Worm (Caenorhabditis elegans) whole organism, midembryonic: ENCODE data around the gene D1086.8.

Experiments
- T22C8.4 ChIP-seq: fragments of 200-800 bp; sonication (Bioruptor generic); IDR thresholded peaks from 2 replicates; pipeline ENCODE4 v1.3.6; 2022; ENCODE audit warnings: missing genetic modification characterization, missing compliant biosample characterization
- cog-1 ChIP-seq: sonication (generic microtip); optimal IDR thresholded peaks from 2 replicates; lab custom pipeline; 2016; ENCODE audit warnings: missing genetic modification characterization, missing compliant biosample characterization
- flt-1 ChIP-seq: fragments of 200-800 bp; sonication (Bioruptor generic); IDR thresholded peaks from 2 replicates; pipeline ENCODE4 v1.3.6; 2022; ENCODE audit warnings: missing genetic modification characterization, missing compliant biosample characterization
- klf-2 ChIP-seq: fragments of 200-800 bp; sonication (Bioruptor generic); conservative IDR thresholded peaks from 2 replicates; pipeline ENCODE4 v1.3.6; 2022; ENCODE audit warnings: missing genetic modification reagents, missing genetic modification characterization, missing compliant biosample characterization
- med-1 ChIP-seq: sonication (generic microtip); optimal IDR thresholded peaks from 2 replicates; lab custom pipeline; 2017; ENCODE audit warnings: missing genetic modification characterization, mild to moderate bottlenecking, missing compliant biosample characterization, antibody characterized with exemption, missing genetic modification reagents; ENCODE audit not compliant: insufficient read depth
- ref-1 ChIP-seq: fragments of 200-800 bp; sonication (Bioruptor generic); conservative IDR thresholded peaks from 2 replicates; pipeline ENCODE4 v1.3.6; 2022; ENCODE audit warnings: missing genetic modification reagents, missing genetic modification characterization, missing compliant biosample characterization
- tab-1 ChIP-seq: fragments of 200-800 bp; sonication (Bioruptor generic); IDR thresholded peaks from 2 replicates; pipeline ENCODE4 v1.3.6; 2022; ENCODE audit warnings: missing genetic modification characterization, missing compliant biosample characterization
- ztf-23 ChIP-seq: fragments of 200-800 bp; sonication (Bioruptor generic); IDR thresholded peaks from 2 replicates; pipeline ENCODE4 v1.3.6; 2022; ENCODE audit warnings: missing genetic modification reagents, missing genetic modification characterization, missing compliant biosample characterization
- ztf-29 ChIP-seq: fragments of 200-800 bp; sonication (Bioruptor generic); IDR thresholded peaks from 2 replicates; pipeline ENCODE4 v1.3.6; 2022; ENCODE audit warnings: missing genetic modification reagents, missing genetic modification characterization, missing compliant biosample characterization

The D1086.8 gene

ce11 chrV:14145267-14145666 lies 51.4 kb downstream of the D1086.8 start, which contains the start of gene par-1:
Gene par-1, minus strand, starts transcription at chrV:14145367.
- no peak for TF ChIP-seq cog-1 (tag; lab: Kevin White, UChicago)
- TF ChIP-seq flt-1 (GFP tag; lab: Robert Waterston, UW) = no peak
- no peak for TF ChIP-seq klf-2 (GFP tag; lab: Robert Waterston, UW)
- TF ChIP-seq ztf-29 = no peak
- TF ChIP-seq T22C8.4 (GFP tag; lab: Robert Waterston, UW) = no peak
- TF ChIP-seq med-1 (GFP tag; lab: Kevin White, UChicago) = no peak
- no peak for TF ChIP-seq ref-1 (GFP tag; lab: Robert Waterston, UW)
- no peak for TF ChIP-seq ztf-23
- TF ChIP-seq tab-1 (GFP tag; lab: Robert Waterston, UW) = no peak

- TF ChIP-seq T22C8.4 (GFP tag; lab: Robert Waterston, UW) (no peak), med-1 (GFP tag; lab: Kevin White, UChicago) (no peak), cog-1 (tag; lab: Kevin White, UChicago) (no peak), ref-1 (GFP tag; lab: Robert Waterston, UW) (no peak), ztf-29 (no peak), ztf-23 (no peak), klf-2 (GFP tag; lab: Robert Waterston, UW) (no peak), flt-1 (GFP tag; lab: Robert Waterston, UW) (no peak), tab-1 (GFP tag; lab: Robert Waterston, UW) (no peak)
These were observed 52.3 kb downstream of the D1086.8 start, which contains the start of gene acs-10 for ce11 chrV:14146199-14146598. Gene acs-10, plus strand, starts transcription at chrV:14146499.
